Worm (Caenorhabditis elegans) whole organism, late embryonic: ENCODE results near the gene F52B10.3.

Source experiments
- C08G9.2 ChIP-seq: sonication (generic microtip); optimal IDR thresholded peaks from 2 replicates; lab custom pipeline; 2016; ENCODE audit warnings: mild to moderate bottlenecking, missing genetic modification characterization, moderate library complexity, missing compliant biosample characterization
- C38D4.7 ChIP-seq: fragments of 200-800 bp; sonication (Bioruptor generic); optimal IDR thresholded peaks from 2 replicates; lab custom pipeline; 2018; ENCODE audit warnings: mild to moderate bottlenecking, missing genetic modification characterization, moderate library complexity, missing compliant biosample characterization
- T23F11.4 ChIP-seq: fragments of 200-800 bp; sonication (Bioruptor generic); optimal IDR thresholded peaks from 2 replicates; lab custom pipeline; 2018; ENCODE audit warnings: mild to moderate bottlenecking, missing genetic modification characterization, missing compliant biosample characterization
- ama-1 ChIP-seq: fragments of 150-350 bp; optimal IDR thresholded peaks from 2 replicates; lab custom pipeline; 2014
- ceh-14 ChIP-seq: sonication (generic microtip); optimal IDR thresholded peaks from 2 replicates; lab custom pipeline; 2016; ENCODE audit warnings: missing genotype, missing genetic modification characterization, missing compliant biosample characterization
- ceh-18 ChIP-seq: sonication (generic microtip); optimal IDR thresholded peaks from 2 replicates; lab custom pipeline; 2016; ENCODE audit warnings: missing genetic modification characterization, missing compliant biosample characterization
- ceh-19 ChIP-seq: fragments of 200-800 bp; sonication (Bioruptor generic); optimal IDR thresholded peaks from 2 replicates; lab custom pipeline; 2018; ENCODE audit warnings: mild to moderate bottlenecking, missing genetic modification characterization, missing compliant biosample characterization
- ceh-22 ChIP-seq: sonication (generic microtip); optimal IDR thresholded peaks from 2 replicates; lab custom pipeline; 2017; ENCODE audit warnings: missing biosample characterization, missing genetic modification characterization
- ceh-45 ChIP-seq: fragments of 200-800 bp; sonication (Bioruptor generic); IDR thresholded peaks from 2 replicates; pipeline ENCODE4 v1.3.6; 2022; ENCODE audit warnings: missing genetic modification reagents, missing genetic modification characterization, missing compliant biosample characterization
- ceh-48 ChIP-seq: sonication (generic microtip); optimal IDR thresholded peaks from 2 replicates; lab custom pipeline; 2016; ENCODE audit warnings: missing genetic modification characterization, inconsistent platforms, missing compliant biosample characterization
- ceh-6 ChIP-seq: fragments of 200-800 bp; sonication (Bioruptor generic); optimal IDR thresholded peaks from 2 replicates; lab custom pipeline; 2018; ENCODE audit warnings: mild to moderate bottlenecking, missing genetic modification characterization, missing compliant biosample characterization
- dve-1 ChIP-seq: sonication (generic microtip); optimal IDR thresholded peaks from 2 replicates; lab custom pipeline; 2017; ENCODE audit warnings: antibody characterized with exemption, mild to moderate bottlenecking, missing genetic modification characterization, missing compliant biosample characterization
- elt-4 ChIP-seq: sonication (generic microtip); optimal IDR thresholded peaks from 2 replicates; lab custom pipeline; 2016; ENCODE audit warnings: missing genetic modification characterization, missing compliant biosample characterization
- ets-4 ChIP-seq: sonication (generic microtip); optimal IDR thresholded peaks from 2 replicates; lab custom pipeline; 2016; ENCODE audit warnings: missing genetic modification characterization, missing compliant biosample characterization
- fax-1 ChIP-seq: sonication (generic microtip); optimal IDR thresholded peaks from 2 replicates; lab custom pipeline; 2016; ENCODE audit warnings: missing genotype, missing genetic modification characterization, missing compliant biosample characterization
- fkh-6 ChIP-seq: sonication (generic microtip); optimal IDR thresholded peaks from 2 replicates; lab custom pipeline; 2016; ENCODE audit warnings: missing genetic modification characterization, missing compliant biosample characterization
- gmeb-2 ChIP-seq: sonication (generic microtip); optimal IDR thresholded peaks from 2 replicates; lab custom pipeline; 2016; ENCODE audit warnings: missing genetic modification characterization, inconsistent platforms, missing compliant biosample characterization
- hlh-30 ChIP-seq: sonication (generic microtip); optimal IDR thresholded peaks from 2 replicates; lab custom pipeline; 2017; ENCODE audit warnings: antibody characterized with exemption, missing genetic modification characterization, missing compliant biosample characterization; ENCODE audit not compliant: insufficient read depth
- hlh-6 ChIP-seq: sonication (generic microtip); optimal IDR thresholded peaks from 2 replicates; lab custom pipeline; 2016; ENCODE audit warnings: missing genotype, missing genetic modification characterization, missing compliant biosample characterization
- madf-2 ChIP-seq: sonication (generic microtip); optimal IDR thresholded peaks from 2 replicates; lab custom pipeline; 2017; ENCODE audit warnings: missing genetic modification characterization, missing compliant biosample characterization
- mec-3 ChIP-seq: sonication (generic microtip); optimal IDR thresholded peaks from 2 replicates; lab custom pipeline; 2016; ENCODE audit warnings: borderline replicate concordance, missing genetic modification characterization, missing compliant biosample characterization
- nfya-1 ChIP-seq: sonication (generic microtip); optimal IDR thresholded peaks from 2 replicates; lab custom pipeline; 2017; ENCODE audit warnings: missing genetic modification characterization, mild to moderate bottlenecking, missing compliant biosample characterization, antibody characterized with exemption, moderate library complexity
- nhr-11 ChIP-seq: fragments of 150-350 bp; optimal IDR thresholded peaks from 2 replicates; lab custom pipeline; 2014; ENCODE audit warnings: missing biosample characterization, missing genetic modification characterization
- npax-4 ChIP-seq: sonication (generic microtip); optimal IDR thresholded peaks from 2 replicates; lab custom pipeline; 2016; ENCODE audit warnings: missing genetic modification characterization, missing compliant biosample characterization
- pag-3 ChIP-seq: sonication (generic microtip); optimal IDR thresholded peaks from 2 replicates; lab custom pipeline; 2016; ENCODE audit warnings: missing compliant biosample characterization, missing genetic modification characterization, borderline replicate concordance
- pat-9 ChIP-seq: fragments of 200-800 bp; sonication (Bioruptor generic); optimal IDR thresholded peaks from 2 replicates; lab custom pipeline; 2018; ENCODE audit warnings: mild to moderate bottlenecking, missing genetic modification characterization, moderate library complexity, missing compliant biosample characterization
- pha-2 ChIP-seq: sonication (generic microtip); optimal IDR thresholded peaks from 2 replicates; lab custom pipeline; 2017; ENCODE audit warnings: mild to moderate bottlenecking, missing genetic modification characterization, missing compliant biosample characterization
- pros-1 ChIP-seq: fragments of 150-350 bp; optimal IDR thresholded peaks from 2 replicates; lab custom pipeline; 2014; ENCODE audit warnings: missing biosample characterization, missing genetic modification reagents, missing genetic modification characterization
- ref-2 ChIP-seq: sonication (generic microtip); optimal IDR thresholded peaks from 2 replicates; lab custom pipeline; 2016; ENCODE audit warnings: missing genetic modification characterization, missing compliant biosample characterization
- sox-2 ChIP-seq: fragments of 200-800 bp; sonication (Bioruptor generic); IDR thresholded peaks from 2 replicates; pipeline ENCODE4 v1.3.6; 2022; ENCODE audit warnings: missing genetic modification reagents, missing genetic modification characterization, missing compliant biosample characterization
- sox-4 ChIP-seq: sonication (generic microtip); optimal IDR thresholded peaks from 2 replicates; lab custom pipeline; 2017; ENCODE audit warnings: mild to moderate bottlenecking, missing genetic modification characterization, inconsistent platforms, missing compliant biosample characterization
- tbx-2 ChIP-seq: sonication (generic microtip); optimal IDR thresholded peaks from 2 replicates; lab custom pipeline; 2016; ENCODE audit warnings: missing genetic modification characterization, missing compliant biosample characterization
- tbx-7 ChIP-seq: sonication (generic microtip); optimal IDR thresholded peaks from 2 replicates; lab custom pipeline; 2016; ENCODE audit warnings: missing genotype, missing genetic modification characterization, missing compliant biosample characterization
- ttx-3 ChIP-seq: sonication (generic microtip); optimal IDR thresholded peaks from 2 replicates; lab custom pipeline; 2016; ENCODE audit warnings: missing genetic modification reagents, missing genetic modification characterization, missing compliant biosample characterization
- unc-42 ChIP-seq: sonication (generic microtip); optimal IDR thresholded peaks from 2 replicates; lab custom pipeline; 2016; ENCODE audit warnings: missing genotype, missing genetic modification characterization, missing compliant biosample characterization
- unc-55 ChIP-seq: sonication (generic microtip); optimal IDR thresholded peaks from 2 replicates; lab custom pipeline; 2017; ENCODE audit warnings: missing biosample characterization, missing genetic modification reagents, missing genetic modification characterization
- zip-5 ChIP-seq: sonication (generic microtip); optimal IDR thresholded peaks from 2 replicates; lab custom pipeline; 2016; ENCODE audit warnings: missing genetic modification characterization, missing compliant biosample characterization

Gene F52B10.3

DNA sequence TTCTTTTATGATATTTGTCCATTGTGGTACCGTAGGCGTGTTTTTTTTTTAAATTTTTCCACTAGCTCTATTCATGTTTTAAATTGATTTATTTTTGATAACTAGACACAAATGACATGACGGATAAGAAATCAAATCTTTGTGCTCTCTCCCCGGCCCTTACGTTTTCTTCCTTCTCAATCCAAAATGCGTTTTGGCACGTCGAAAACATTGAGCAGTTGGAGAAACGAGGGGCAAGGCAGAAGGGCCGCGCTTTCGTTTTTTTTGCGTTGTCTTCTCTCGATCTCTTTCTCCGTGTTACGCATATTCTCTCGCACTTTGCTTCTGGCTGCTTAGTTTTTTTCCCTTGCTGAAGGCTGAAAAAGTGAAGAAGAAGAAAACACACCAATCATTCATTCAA, 40.9 kb upstream of the F52B10.3 start:
- TF ChIP-seq ets-4 (tag; lab: Kevin White, UChicago) (no peak), unc-42 (tag; lab: Kevin White, UChicago) (peak; percentile 71), ceh-18 (peak; percentile 36)

DNA sequence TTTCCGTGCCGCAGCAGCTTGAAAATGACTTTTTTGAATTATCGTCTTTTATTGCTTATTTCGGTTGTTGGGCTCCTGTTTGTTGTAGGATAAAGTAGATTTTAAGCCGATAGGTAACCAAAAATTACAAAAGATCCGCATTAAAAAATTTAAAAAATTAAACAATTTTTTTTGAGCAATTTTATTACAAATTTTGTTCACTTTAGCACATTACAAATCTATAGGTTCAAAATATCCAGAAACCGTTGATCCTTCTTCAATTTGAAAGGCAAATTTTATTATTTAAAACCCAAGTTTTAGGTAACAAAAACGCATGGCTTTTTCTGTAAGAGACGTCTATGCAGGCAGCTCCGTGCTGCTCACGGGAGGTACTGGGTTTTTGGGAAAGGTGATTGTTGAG, 34.9 kb upstream of the F52B10.3 start, which contains the start of gene fard-1:
Gene fard-1 (plus strand): TSS at position 301 of the 400 bp plus-strand sequence.
- TF ChIP-seq ceh-48 (tag; lab: Kevin White, UChicago) (no peak), pha-2 (no peak), fkh-6 (no peak), ceh-18 (no peak), zip-5 (tag; lab: Kevin White, UChicago) (no peak), ceh-14 (tag; lab: Kevin White, UChicago) (no peak), tbx-2 (tag; lab: Kevin White, UChicago) (no peak), ttx-3 (tag; lab: Kevin White, UChicago) (no peak), sox-2 (GFP tag; lab: Robert Waterston, UW) (no peak), dve-1 (tag; lab: Kevin White, UChicago) (no peak), C08G9.2 (tag; lab: Kevin White, UChicago) (no peak), nhr-11 (tag; lab: Kevin White, UChicago) (no peak), sox-4 (tag; lab: Kevin White, UChicago) (no peak), unc-42 (tag; lab: Kevin White, UChicago) (no peak), ceh-19 (GFP tag; lab: Kevin White, UChicago) (no peak), pros-1 (tag; lab: Kevin White, UChicago) (no peak), ama-1 (lab: Kevin White, UChicago) (no peak), pat-9 (tag; lab: Kevin White, UChicago) (no peak), ceh-45 (GFP tag; lab: Robert Waterston, UW) (no peak)

DNA sequence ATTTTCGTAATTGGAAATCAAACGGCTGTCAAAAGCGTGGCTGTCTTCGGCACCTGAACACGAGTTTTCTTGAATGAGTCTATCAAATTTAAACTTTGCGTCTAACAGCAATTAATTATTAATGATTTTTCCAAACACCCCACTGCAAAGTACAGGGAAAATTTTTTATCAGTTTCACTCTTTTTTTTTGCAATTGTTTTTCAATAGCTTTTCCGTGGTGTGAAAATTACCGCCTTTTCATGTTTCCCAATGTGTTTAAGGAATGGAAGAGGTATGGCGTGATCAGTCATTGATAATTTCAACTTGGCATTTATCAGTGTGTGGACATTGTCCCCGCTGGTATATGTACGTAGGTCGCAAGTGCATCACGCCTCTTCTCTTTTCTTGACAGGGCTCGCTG, 33.7 kb upstream of the F52B10.3 start:
- TF ChIP-seq npax-4 (tag; lab: Kevin White, UChicago) (no peak), pros-1 (tag; lab: Kevin White, UChicago) (no peak), hlh-30 (no peak), ceh-19 (GFP tag; lab: Kevin White, UChicago) (no peak), nfya-1 (tag; lab: Kevin White, UChicago) (no peak), ets-4 (tag; lab: Kevin White, UChicago) (no peak), ceh-48 (tag; lab: Kevin White, UChicago) (no peak), madf-2 (tag; lab: Kevin White, UChicago) (no peak), pag-3 (tag; lab: Kevin White, UChicago) (no peak), hlh-6 (tag; lab: Kevin White, UChicago) (no peak), pat-9 (tag; lab: Kevin White, UChicago) (no peak), T23F11.4 (GFP tag; lab: Kevin White, UChicago) (no peak), elt-4 (tag; lab: Kevin White, UChicago) (no peak), C38D4.7 (GFP tag; lab: Kevin White, UChicago) (no peak), ceh-6 (GFP tag; lab: Kevin White, UChicago) (no peak), ref-2 (tag; lab: Kevin White, UChicago) (no peak), fax-1 (no peak)

DNA sequence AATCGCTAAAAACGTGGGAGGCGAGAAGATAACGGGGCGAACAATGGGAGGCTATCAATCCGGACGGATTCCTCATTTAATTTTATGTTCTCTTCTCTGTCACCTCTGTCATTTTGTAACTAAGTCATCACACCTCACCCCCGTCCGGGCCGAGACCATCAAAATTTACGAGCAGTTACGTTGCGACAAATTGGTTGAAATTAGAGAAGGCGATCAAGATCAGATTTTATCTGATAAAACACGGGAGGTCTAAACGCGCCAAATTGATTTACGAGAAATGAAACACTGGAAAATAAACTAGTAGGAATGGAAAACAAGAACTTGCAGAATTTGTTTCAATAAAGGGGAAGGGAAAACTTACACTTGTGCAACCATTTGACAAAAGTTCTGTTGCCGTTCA, 29.9 kb upstream of the F52B10.3 start:
- TF ChIP-seq unc-55 (GFP tag; lab: Kevin White, UChicago) (peak; percentile 30), gmeb-2 (tag; lab: Kevin White, UChicago) (no peak)

DNA sequence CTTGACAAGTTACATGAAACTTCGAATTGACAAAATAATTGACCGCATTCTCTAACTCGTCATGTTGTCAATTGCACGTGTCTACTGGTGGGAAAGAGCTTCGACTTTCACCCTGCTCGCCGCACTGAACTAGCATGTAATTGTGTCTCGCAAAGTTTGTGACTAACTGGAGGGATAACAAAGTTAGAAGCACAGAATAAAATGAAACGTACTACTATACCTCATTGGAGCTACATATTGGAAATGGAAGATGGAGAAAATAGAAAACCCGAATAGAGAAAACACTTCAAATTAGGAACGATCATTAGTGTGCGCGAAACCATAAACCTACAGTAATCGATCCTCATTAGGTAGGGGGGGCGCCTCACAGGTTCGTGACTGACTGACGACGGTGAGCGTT, 29.4 kb upstream of the F52B10.3 start:
- TF ChIP-seq ceh-22 (tag; lab: Kevin White, UChicago), result no peak
- TF ChIP-seq unc-42 (tag; lab: Kevin White, UChicago), result peak; percentile 40
- TF ChIP-seq ceh-18, result no peak
- TF ChIP-seq mec-3, result no peak
- TF ChIP-seq tbx-7 (tag; lab: Kevin White, UChicago), result no peak
